Worm (Caenorhabditis elegans): ENCODE data around the gene ZK697.8.

Gene ZK697.8

DNA sequence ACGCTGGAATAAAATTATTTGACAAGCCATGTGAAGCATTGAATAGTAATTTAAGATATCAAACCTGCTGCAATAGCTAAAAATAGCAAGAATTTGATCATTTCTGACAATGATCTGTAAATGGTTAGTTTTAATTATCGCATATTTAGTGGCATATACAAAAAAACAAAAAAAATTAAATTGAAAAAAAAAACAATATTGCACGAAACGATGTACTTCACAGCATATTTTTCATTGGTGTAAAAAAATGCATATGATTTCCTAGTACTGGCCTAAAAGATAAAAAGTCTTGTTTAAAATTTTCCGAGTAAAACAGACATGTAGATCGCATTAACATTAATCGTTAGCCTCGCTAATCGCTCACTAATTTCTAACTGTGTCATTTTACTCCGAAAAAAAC, at the start of gene ZK697.8:
ZK697.8 (minus strand) TSS at position 101 of the 400 bp plus-strand sequence.
- no peak for TF ChIP-seq daf-16 (GFP tag; optimal IDR thresholded peaks at IDR 0.05)
- no peak for TF ChIP-seq daf-16 (tag; optimal IDR thresholded peaks at IDR 0.05)
- TF ChIP-seq lin-29 (GFP tag; IDR thresholded peaks at IDR 0.05) = no peak
- no peak for TF ChIP-seq egl-27 (tag; optimal IDR thresholded peaks at IDR 0.05)

DNA sequence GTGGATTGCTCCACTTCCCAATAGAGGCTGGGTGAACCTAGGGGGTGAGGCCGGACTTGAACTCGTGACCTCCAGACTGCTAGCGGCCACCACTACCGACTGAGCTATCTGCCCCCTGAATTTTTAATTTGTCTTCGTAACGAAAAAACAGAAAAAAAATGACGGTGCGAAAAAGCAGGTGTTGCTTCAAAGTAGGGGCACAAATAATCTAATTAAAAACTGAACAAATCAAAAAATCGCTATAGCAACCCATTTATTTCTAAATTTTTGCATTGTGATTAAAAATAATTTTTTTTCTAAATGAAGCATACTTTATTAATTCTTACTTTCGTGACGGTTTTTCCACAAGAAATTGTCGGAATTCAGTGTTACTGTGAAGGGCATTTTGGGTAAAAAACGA, 48.9 kb upstream of the ZK697.8 start, which contains the start of gene F36H9.10:
F36H9.10 (plus strand) TSS at position 301 of the 400 bp plus-strand sequence.
- no peak for TF ChIP-seq lir-3 (tag; optimal IDR thresholded peaks at IDR 0.05)
- TF ChIP-seq set-16 (GFP tag; IDR thresholded peaks at IDR 0.05) = 0 out of 2 replicates have a peak, but pooled peaks have one; percentile 28
- no peak for TF ChIP-seq daf-12 (tag; optimal IDR thresholded peaks at IDR 0.05)
- TF ChIP-seq ama-1 (optimal IDR thresholded peaks at IDR 0.05) = no peak

DNA sequence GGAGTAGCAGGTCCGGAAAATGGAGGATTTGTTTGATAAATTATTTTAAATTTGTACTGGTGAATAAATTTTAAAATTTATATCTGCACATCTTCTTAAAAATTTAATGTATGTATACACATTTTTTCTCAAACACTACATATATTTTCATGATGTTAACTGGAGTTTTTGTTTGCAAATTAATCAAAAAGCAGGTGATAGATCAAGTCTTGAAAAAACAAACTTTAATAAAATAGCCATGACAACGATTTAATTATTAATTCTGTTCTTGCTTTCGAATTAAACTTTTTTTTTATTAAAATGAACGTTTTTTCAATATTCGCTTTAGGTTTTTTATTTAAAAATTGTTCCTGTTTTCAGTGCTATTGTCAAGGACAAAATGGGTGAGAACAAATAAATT, 45.3 kb upstream of the ZK697.8 start, which contains the start of gene F36H9.1:
F36H9.1 (plus strand) TSS at position 301 of the 400 bp plus-strand sequence.
- no peak for TF ChIP-seq Y105C5A.15 (GFP tag; IDR thresholded peaks at IDR 0.05)

DNA sequence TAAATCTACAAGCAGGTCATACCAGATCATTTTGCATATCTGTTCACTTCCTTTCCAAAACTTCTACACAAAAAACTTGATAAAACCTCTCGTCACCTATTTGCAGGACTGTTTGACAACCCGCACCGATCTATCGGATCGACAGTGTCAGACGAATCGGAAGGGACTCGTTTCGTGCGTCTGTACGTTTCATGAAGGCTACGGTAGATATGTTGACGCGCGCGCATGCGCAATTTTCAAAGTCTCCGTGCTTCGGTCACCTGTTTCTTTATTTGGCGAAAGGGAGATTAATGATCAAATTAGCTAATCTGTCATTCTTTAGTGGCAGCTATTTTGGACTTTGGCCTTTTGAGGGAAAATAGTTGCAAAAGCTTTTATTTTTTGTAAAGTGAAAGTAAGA, 40.5 kb upstream of the ZK697.8 start:
- TF ChIP-seq zfp-3 (GFP tag; conservative IDR thresholded peaks at IDR 0.05) = no peak
- TF ChIP-seq egl-27 (tag; optimal IDR thresholded peaks at IDR 0.05) = no peak
- peak in 1 of 2 experiments; percentile 73 for TF ChIP-seq unc-62 (GFP tag; optimal IDR thresholded peaks at IDR 0.05 in 1 of 2)
- no peak for TF ChIP-seq unc-62 (tag; optimal IDR thresholded peaks at IDR 0.05)
- TF ChIP-seq dpl-1 (GFP tag; optimal IDR thresholded peaks at IDR 0.05) = no peak
- no peak for TF ChIP-seq madf-9 (GFP tag; conservative IDR thresholded peaks at IDR 0.05)
- TF ChIP-seq ces-1 (GFP tag; optimal IDR thresholded peaks at IDR 0.05) = no peak
- peak; percentile 54 for TF ChIP-seq nhr-28 (tag; optimal IDR thresholded peaks at IDR 0.05)
- TF ChIP-seq nhr-6 (tag; optimal IDR thresholded peaks at IDR 0.05) = no peak
- no peak for TF ChIP-seq unc-39 (tag; optimal IDR thresholded peaks at IDR 0.05)
- TF ChIP-seq mdl-1 (tag; optimal IDR thresholded peaks at IDR 0.05) = peak in 1 of 2 experiments; percentile 54
- TF ChIP-seq Y48G9A.11 (GFP tag; IDR thresholded peaks at IDR 0.05) = no peak
- peak; percentile 61 for TF ChIP-seq nhr-48 (tag; optimal IDR thresholded peaks at IDR 0.05)
- TF ChIP-seq zip-11 (GFP tag; IDR thresholded peaks at IDR 0.05) = no peak
- TF ChIP-seq mxl-3 (GFP tag; optimal IDR thresholded peaks at IDR 0.05) = peak; percentile 67

DNA sequence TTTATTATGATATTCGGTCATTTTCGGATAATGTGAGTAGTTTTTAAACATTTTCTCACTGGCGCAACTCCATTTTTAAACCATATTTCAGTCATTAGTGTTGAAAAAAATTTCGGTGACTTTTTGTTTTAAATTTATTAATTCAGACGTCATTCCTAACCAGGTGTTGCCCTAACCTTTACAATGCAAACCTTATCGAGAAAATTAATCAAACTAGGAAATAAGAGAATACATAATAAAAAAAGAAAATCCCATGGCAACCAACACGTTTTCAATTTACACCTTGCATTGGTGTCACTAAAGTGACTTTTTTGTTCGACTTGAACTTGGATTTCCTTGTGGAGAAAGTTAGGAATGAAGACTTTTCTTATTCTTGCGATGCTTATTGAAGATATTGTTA, 39.2 kb upstream of the ZK697.8 start, which contains the start of gene F36H9.2:
F36H9.2 (plus strand) TSS at position 301 of the 400 bp plus-strand sequence.
- TF ChIP-seq vab-7 (GFP tag; IDR thresholded peaks at IDR 0.05) (no peak), daf-12 (tag; optimal IDR thresholded peaks at IDR 0.05) (no peak), F26F4.8 (GFP tag; conservative IDR thresholded peaks at IDR 0.05) (no peak), lin-38 (GFP tag; IDR thresholded peaks at IDR 0.05) (no peak), ceh-32 (tag; optimal IDR thresholded peaks at IDR 0.05; ENCODE audit: poor library complexity) (no peak), nhr-28 (tag; optimal IDR thresholded peaks at IDR 0.05) (no peak), zfp-3 (GFP tag; conservative IDR thresholded peaks at IDR 0.05) (no peak), D1046.2 (GFP tag; IDR thresholded peaks at IDR 0.05) (no peak), spr-3 (GFP tag; optimal IDR thresholded peaks at IDR 0.05) (no peak), ama-1 (optimal IDR thresholded peaks at IDR 0.05) (no peak), ztf-7 (tag; optimal IDR thresholded peaks at IDR 0.05) (no peak)

DNA sequence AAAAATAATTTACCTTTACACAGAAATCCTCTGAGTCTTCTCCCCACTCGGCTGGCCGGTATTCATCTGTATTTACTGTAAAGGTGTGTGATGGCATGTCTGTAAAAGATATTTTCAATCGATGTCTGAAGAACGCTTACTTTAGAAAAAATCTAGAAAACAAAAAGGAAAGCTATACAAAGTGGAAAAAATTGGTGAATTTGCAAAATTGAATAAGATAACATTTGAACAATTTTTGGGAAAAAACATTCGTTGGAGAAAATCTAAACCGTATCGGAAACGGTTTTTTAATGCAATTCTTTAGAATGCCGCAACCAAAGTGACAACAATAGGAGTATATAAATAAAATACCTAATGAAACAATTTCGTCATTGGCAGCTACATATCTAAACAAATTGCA, 33.0 kb upstream of the ZK697.8 start, which contains the start of gene F36H9.5:
F36H9.5 (minus strand) TSS at position 101 of the 400 bp plus-strand sequence.
- no peak for TF ChIP-seq pqm-1 (tag; optimal IDR thresholded peaks at IDR 0.05)

DNA sequence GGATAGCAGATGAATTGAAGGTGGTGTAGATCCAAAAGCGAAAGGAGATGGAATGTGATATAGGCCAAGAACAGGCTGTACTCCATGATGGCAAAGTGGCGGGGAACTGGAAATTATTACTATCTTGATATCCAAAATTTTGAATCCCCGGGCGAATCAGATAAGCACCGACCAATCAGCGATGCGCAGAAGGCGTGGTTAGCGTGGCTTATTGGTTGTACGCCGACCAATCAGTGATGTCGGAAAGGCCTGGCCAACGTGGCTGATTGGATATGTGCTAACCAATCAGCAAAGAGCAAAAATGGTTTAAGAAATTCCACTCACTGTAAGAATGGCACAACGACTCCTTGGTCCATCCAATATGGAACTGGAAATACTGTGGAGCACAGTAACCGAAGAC, 31.0 kb upstream of the ZK697.8 start:
- TF ChIP-seq nhr-28 (tag; optimal IDR thresholded peaks at IDR 0.05) = no peak
- no peak for TF ChIP-seq F44E2.7 (GFP tag; IDR thresholded peaks at IDR 0.05)
- TF ChIP-seq dpl-1 (GFP tag; optimal IDR thresholded peaks at IDR 0.05) = no peak
- peak in 1 of 2 experiments; percentile 71 for TF ChIP-seq unc-62 (GFP tag; optimal IDR thresholded peaks at IDR 0.05 in 1 of 2)
- TF ChIP-seq unc-62 (tag; optimal IDR thresholded peaks at IDR 0.05) = no peak
- TF ChIP-seq mep-1 (tag; optimal IDR thresholded peaks at IDR 0.05) = no peak

All from whole organism, L4 larva.